Worm (Caenorhabditis elegans): ENCODE data around the gene C54E4.4.

DNA sequence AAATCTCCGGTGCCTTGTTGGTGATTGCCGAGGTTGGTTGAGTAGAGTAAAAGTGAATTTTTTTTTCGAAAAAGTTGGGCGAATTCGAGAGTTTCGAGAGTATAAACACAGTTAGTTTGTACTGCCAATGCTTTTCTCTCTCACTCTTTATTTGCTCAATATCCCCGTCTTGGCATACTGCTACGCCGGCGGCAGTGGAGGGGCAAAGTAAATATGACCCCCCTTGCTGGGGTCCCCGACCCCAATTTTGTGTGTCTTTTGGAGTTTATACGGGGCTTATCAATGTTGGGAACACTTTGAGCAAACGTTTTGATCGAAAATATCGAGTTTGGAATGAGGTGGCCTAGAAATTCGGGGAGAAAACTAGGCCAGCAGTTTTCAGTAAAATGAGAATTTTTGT is at the start of gene C54E4.4:
- no peak for TF ChIP-seq che-1 (tag; optimal IDR thresholded peaks at IDR 0.05)
- TF ChIP-seq elt-4 (tag; optimal IDR thresholded peaks at IDR 0.05), result no peak
- no peak for TF ChIP-seq unc-42 (tag; optimal IDR thresholded peaks at IDR 0.05)
- no peak for TF ChIP-seq ztf-16 (tag; optimal IDR thresholded peaks at IDR 0.05)
- TF ChIP-seq pat-9 (tag; optimal IDR thresholded peaks at IDR 0.05), result no peak
- no peak for TF ChIP-seq ama-1 (optimal IDR thresholded peaks at IDR 0.05)
- no peak for TF ChIP-seq dmd-4 (tag; optimal IDR thresholded peaks at IDR 0.05; ENCODE audit: borderline replicate concordance)
- no peak for TF ChIP-seq fkh-10 (GFP tag; optimal IDR thresholded peaks at IDR 0.05)
- no peak for TF ChIP-seq ceh-9 (tag; optimal IDR thresholded peaks at IDR 0.05)
- no peak for TF ChIP-seq ceh-19 (GFP tag; optimal IDR thresholded peaks at IDR 0.05)
- TF ChIP-seq sox-2 (GFP tag; IDR thresholded peaks at IDR 0.05), result no peak
- TF ChIP-seq ceh-48 (tag; optimal IDR thresholded peaks at IDR 0.05), result no peak
- TF ChIP-seq npax-4 (tag; optimal IDR thresholded peaks at IDR 0.05), result no peak
- TF ChIP-seq pqm-1 (tag; optimal IDR thresholded peaks at IDR 0.05), result no peak

Data from whole organism, late embryonic.